Fruit fly (Drosophila melanogaster): ENCODE measurements around the gene Ms.

Gene Ms

DNA sequence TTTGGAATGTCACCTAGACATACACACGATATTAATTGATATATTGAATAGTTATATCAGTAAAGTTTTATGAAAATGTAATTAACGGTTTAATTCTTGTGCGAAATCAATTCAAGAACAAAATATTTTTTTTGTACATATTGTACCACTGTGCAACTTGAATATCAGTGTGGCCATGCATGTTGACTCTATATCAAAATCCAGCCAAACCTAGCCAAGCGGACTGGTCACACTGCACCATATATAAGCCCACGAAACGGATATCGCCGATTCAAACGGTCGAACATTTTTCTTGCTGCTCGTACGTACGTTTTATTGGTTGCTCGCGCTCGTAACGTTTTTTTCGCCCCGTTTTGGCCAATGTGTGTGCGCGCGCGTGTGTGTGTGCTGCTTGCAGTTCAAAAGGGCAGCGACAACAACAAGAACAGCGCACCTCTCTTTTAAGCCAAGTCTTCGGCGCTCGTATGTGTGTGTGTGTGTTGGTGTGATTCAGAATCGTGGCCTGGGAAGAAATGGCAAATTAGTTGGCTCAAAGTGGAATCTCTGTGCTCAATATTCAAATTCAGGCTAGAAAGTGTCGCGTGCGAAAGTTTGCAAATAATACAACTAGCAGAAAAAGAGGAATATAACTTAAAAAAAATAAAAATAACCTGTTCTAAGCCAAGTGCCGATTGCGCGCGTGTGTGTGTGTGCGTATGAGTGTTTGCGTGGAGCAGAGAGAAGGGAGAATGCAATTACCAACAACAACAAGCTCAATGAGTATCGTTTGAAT lies 46.4 kb upstream of the Ms start, which contains the start of gene crb (continued):
- peak; percentile 45 for TF ChIP-seq CG6854 (GFP tag; optimal IDR thresholded peaks at IDR 0.05)
- peak; percentile 67 for TF ChIP-seq Sox14 (GFP tag; optimal IDR thresholded peaks at IDR 0.05)
- no peak for TF ChIP-seq CG4318 (GFP tag; optimal IDR thresholded peaks at IDR 0.05)
- no peak for TF ChIP-seq CG10669 (GFP tag; optimal IDR thresholded peaks at IDR 0.05)
- TF ChIP-seq Hr38 (GFP tag; optimal IDR thresholded peaks at IDR 0.05) = no peak
- TF ChIP-seq Ets96B (tag; optimal IDR thresholded peaks at IDR 0.05) = peak; percentile 16
- peak; percentile 35 for TF ChIP-seq Hr39 (GFP tag; optimal IDR thresholded peaks at IDR 0.05)
- peak; percentile 79 for TF ChIP-seq Eip78C (GFP tag)
- peak; percentile 93 for TF ChIP-seq svp (GFP tag)
- peak; percentile 38 for TF ChIP-seq CG9139 (GFP tag; optimal IDR thresholded peaks at IDR 0.05)
- peak; percentile 55 for TF ChIP-seq Met (GFP tag; optimal IDR thresholded peaks at IDR 0.05)
- peak; percentile 56 for TF ChIP-seq Eip75B (GFP tag; optimal IDR thresholded peaks at IDR 0.05)
- TF ChIP-seq CG31627 (GFP tag; optimal IDR thresholded peaks at IDR 0.05) = peak; percentile 38
- peak; percentile 21 to 43 for TF ChIP-seq ss (GFP tag; optimal IDR thresholded peaks at IDR 0.05)
- TF ChIP-seq CG3032 (tag; optimal IDR thresholded peaks at IDR 0.05) = peak; percentile 44
- TF ChIP-seq CG10631 (GFP tag; optimal IDR thresholded peaks at IDR 0.05) = peak; percentile 29
- no peak for TF ChIP-seq CG11902 (GFP tag; optimal IDR thresholded peaks at IDR 0.05)
- peak; percentile 12 for TF ChIP-seq OdsH (GFP tag; optimal IDR thresholded peaks at IDR 0.05)
- TF ChIP-seq fd59A (GFP tag; optimal IDR thresholded peaks at IDR 0.05) = no peak
- peak; percentile 61 for TF ChIP-seq CG16779 (tag; optimal IDR thresholded peaks at IDR 0.05)
- TF ChIP-seq Eip93F (GFP tag; optimal IDR thresholded peaks at IDR 0.05) = no peak

DNA sequence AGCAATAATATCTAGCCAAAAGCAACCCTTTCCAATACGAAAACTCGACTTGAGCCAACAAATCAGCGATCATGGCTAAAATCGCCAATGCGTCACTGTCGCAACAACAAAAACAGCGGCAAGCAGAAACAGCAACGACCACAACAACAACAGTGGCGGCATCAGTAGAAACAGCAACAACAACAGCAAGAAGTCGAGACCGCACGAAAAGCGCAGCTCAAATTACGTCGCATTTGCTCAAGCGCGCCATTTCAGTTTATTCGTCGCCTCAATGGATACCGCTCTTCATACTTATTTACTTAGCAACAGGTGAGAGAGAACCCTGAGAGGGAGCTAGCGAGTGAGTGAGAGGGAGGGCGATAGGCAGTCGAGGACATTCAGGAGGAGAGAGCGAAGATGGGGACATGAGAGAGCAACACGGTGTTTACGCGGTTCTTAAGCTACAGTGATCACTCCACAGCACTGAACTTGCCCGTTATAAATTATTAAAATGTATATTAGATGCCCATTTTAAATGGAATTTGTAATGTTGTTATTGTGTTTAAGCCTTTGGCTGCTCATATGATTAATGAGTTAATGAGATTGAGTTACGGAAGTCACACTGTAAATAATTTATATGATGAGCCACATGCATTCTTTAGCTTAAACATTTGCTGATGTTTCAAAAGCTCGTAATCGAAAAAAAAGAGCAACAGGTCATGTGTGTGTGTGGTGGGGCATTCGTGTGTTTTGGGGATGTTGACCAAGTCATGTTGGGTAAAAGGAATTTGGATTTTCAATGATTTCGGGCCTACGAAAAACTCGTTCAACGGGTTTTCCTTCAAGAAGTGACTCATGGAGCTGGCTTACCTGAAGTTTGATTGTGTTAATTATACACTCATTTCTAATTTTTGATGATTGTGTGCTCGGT lies 45.5 kb upstream of the Ms start:
- peak; percentile 99 for TF ChIP-seq topi (GFP tag; optimal IDR thresholded peaks at IDR 0.05)
- TF ChIP-seq OdsH (GFP tag; optimal IDR thresholded peaks at IDR 0.05) = peak; percentile 98
- TF ChIP-seq CG9139 (GFP tag; optimal IDR thresholded peaks at IDR 0.05) = peak; percentile 89
- TF ChIP-seq Lpt (GFP tag; optimal IDR thresholded peaks at IDR 0.05) = peak; percentile 89
- TF ChIP-seq CG31627 (GFP tag; optimal IDR thresholded peaks at IDR 0.05) = peak; percentile 99
- TF ChIP-seq Sox14 (GFP tag; optimal IDR thresholded peaks at IDR 0.05) = peak; percentile 99
- peak; percentile 90 for TF ChIP-seq Hr4 (GFP tag; optimal IDR thresholded peaks at IDR 0.05)
- peak; percentile 99 for TF ChIP-seq Smox (GFP tag; optimal IDR thresholded peaks at IDR 0.05)
- TF ChIP-seq cyc (GFP tag; optimal IDR thresholded peaks at IDR 0.05) = peak; percentile 99
- TF ChIP-seq dsx (GFP tag; optimal IDR thresholded peaks at IDR 0.05; ENCODE audit: poor library complexity, severe bottlenecking) = peak; percentile 96
- TF ChIP-seq CG16779 (tag; optimal IDR thresholded peaks at IDR 0.05) = peak; percentile 88
- TF ChIP-seq Blimp-1 (GFP tag; optimal IDR thresholded peaks at IDR 0.05) = peak; percentile 93
- TF ChIP-seq fkh (GFP tag; optimal IDR thresholded peaks at IDR 0.05) = peak; percentile 69
- TF ChIP-seq eg (GFP tag; IDR thresholded peaks at IDR 0.05) = peak; percentile 94
- peak; percentile 97 for TF ChIP-seq CG1621 (tag; optimal IDR thresholded peaks at IDR 0.05)
- TF ChIP-seq pdm3 (GFP tag; optimal IDR thresholded peaks at IDR 0.05) = peak; percentile 98
- peak; percentile 98 for TF ChIP-seq Eip93F (GFP tag; optimal IDR thresholded peaks at IDR 0.05)
- TF ChIP-seq CG6808 (GFP tag; optimal IDR thresholded peaks at IDR 0.05) = peak; percentile 94
- TF ChIP-seq ss (GFP tag; optimal IDR thresholded peaks at IDR 0.05) = peak; percentile 94 to 97
- TF ChIP-seq CG11902 (GFP tag; optimal IDR thresholded peaks at IDR 0.05) = peak; percentile 96
- TF ChIP-seq achi (GFP tag; optimal IDR thresholded peaks at IDR 0.05) = peak; percentile 96
- peak; percentile 98 for TF ChIP-seq CG10631 (GFP tag; optimal IDR thresholded peaks at IDR 0.05)
- peak; percentile 96 for TF ChIP-seq CG11762 (GFP tag; optimal IDR thresholded peaks at IDR 0.05; ENCODE audit: insufficient read depth)
- peak; percentile 99 for TF ChIP-seq Eip75B (GFP tag; optimal IDR thresholded peaks at IDR 0.05)
- TF ChIP-seq esn (GFP tag; optimal IDR thresholded peaks at IDR 0.05) = peak; percentile 99
- TF ChIP-seq Ets21C (GFP tag; optimal IDR thresholded peaks at IDR 0.05) = peak; percentile 98
- TF ChIP-seq Sox102F (GFP tag; optimal IDR thresholded peaks at IDR 0.05) = peak; percentile 99
- peak; percentile 96 for TF ChIP-seq spab (GFP tag; optimal IDR thresholded peaks at IDR 0.05)
- TF ChIP-seq salr (GFP tag; optimal IDR thresholded peaks at IDR 0.05) = peak; percentile 91 to 97
- peak; percentile 98 for TF ChIP-seq CG6163 (GFP tag; IDR thresholded peaks at IDR 0.05)
- TF ChIP-seq net (GFP tag; optimal IDR thresholded peaks at IDR 0.05) = peak; percentile 97
- peak; percentile 99 for TF ChIP-seq Hr39 (GFP tag; optimal IDR thresholded peaks at IDR 0.05)
- peak; percentile 89 for TF ChIP-seq CG8119 (GFP tag; IDR thresholded peaks at IDR 0.05)
- peak; percentile 99 for TF ChIP-seq vri (GFP tag; optimal IDR thresholded peaks at IDR 0.05)

Measured in whole organism, prepupa.